Fruit fly (Drosophila melanogaster) whole organism, embryonic: Measurements from ENCODE around the gene TpnC25D.

ENCODE experiments used
- ATbp ChIP-seq: fragments of 200-800 bp; sonication (Bioruptor generic); optimal IDR thresholded peaks from 2 replicates; lab custom pipeline; 2017; ENCODE audit warnings: missing biosample characterization, mild to moderate bottlenecking, missing genetic modification characterization, missing genetic modification reagents
- CG11093 ChIP-seq: fragments of 200-800 bp; sonication (Bioruptor generic); IDR thresholded peaks from 3 replicates; pipeline ENCODE4 v1.3.6; 2022; ENCODE audit warnings: missing biosample characterization, missing genetic modification characterization
- CG13287 ChIP-seq: fragments of 200-800 bp; sonication (Bioruptor generic); IDR thresholded peaks from 2 replicates; pipeline ENCODE4 v1.3.6; 2022; ENCODE audit warnings: missing biosample characterization, missing genetic modification characterization; ENCODE audit not compliant: partially characterized antibody
- CG13296 ChIP-seq: fragments of 200-800 bp; sonication (Bioruptor generic); optimal IDR thresholded peaks from 3 replicates; lab custom pipeline; 2018; ENCODE audit warnings: missing biosample characterization, mild to moderate bottlenecking, missing genetic modification characterization
- CG13424 ChIP-seq: fragments of 200-800 bp; sonication (Bioruptor generic); optimal IDR thresholded peaks from 2 replicates; lab custom pipeline; 2019; ENCODE audit warnings: missing biosample characterization, mild to moderate bottlenecking, missing genetic modification characterization, moderate library complexity
- CG17385 ChIP-seq: fragments of 200-800 bp; sonication (Bioruptor generic); optimal IDR thresholded peaks from 3 replicates; lab custom pipeline; 2018; ENCODE audit warnings: missing biosample characterization, mild to moderate bottlenecking, missing genetic modification characterization
- CG1832 ChIP-seq: fragments of 200-800 bp; sonication (Bioruptor generic); optimal IDR thresholded peaks from 2 replicates; lab custom pipeline; 2017; ENCODE audit warnings: missing biosample characterization, mild to moderate bottlenecking, missing genetic modification characterization, inconsistent platforms
- CG18764 ChIP-seq: fragments of 200-800 bp; sonication (Bioruptor generic); optimal IDR thresholded peaks from 3 replicates; lab custom pipeline; 2016; ENCODE audit warnings: missing biosample characterization, missing genetic modification characterization
- CG2199 ChIP-seq: fragments of 200-800 bp; sonication (Bioruptor generic); IDR thresholded peaks from 3 replicates; pipeline ENCODE4 v1.3.6; 2022; ENCODE audit warnings: missing biosample characterization, missing genetic modification characterization
- CG3281 ChIP-seq: fragments of 200-800 bp; sonication (Bioruptor generic); optimal IDR thresholded peaks from 3 replicates; lab custom pipeline; 2017; ENCODE audit warnings: missing biosample characterization, mild to moderate bottlenecking, missing genetic modification characterization
- CG34376 ChIP-seq: fragments of 200-800 bp; sonication (Bioruptor generic); optimal IDR thresholded peaks from 2 replicates; lab custom pipeline; 2018; ENCODE audit warnings: missing biosample characterization, mild to moderate bottlenecking, missing genetic modification characterization
- CG3838 ChIP-seq: fragments of 200-800 bp; sonication (Bioruptor generic); optimal IDR thresholded peaks from 3 replicates; lab custom pipeline; 2016; ENCODE audit warnings: missing biosample characterization, missing genetic modification characterization
- CG4707 ChIP-seq: fragments of 200-800 bp; sonication (Bioruptor generic); optimal IDR thresholded peaks from 2 replicates; lab custom pipeline; 2018; ENCODE audit warnings: missing biosample characterization, mild to moderate bottlenecking, missing genetic modification characterization, moderate library complexity
- CG5180 ChIP-seq: fragments of 200-800 bp; sonication (Bioruptor generic); optimal IDR thresholded peaks from 3 replicates; lab custom pipeline; 2017; ENCODE audit warnings: missing biosample characterization, missing genetic modification characterization, mild to moderate bottlenecking, moderate library complexity, missing genetic modification reagents
- CG7786 ChIP-seq: fragments of 200-800 bp; sonication (Bioruptor generic); optimal IDR thresholded peaks from 2 replicates; lab custom pipeline; 2016; ENCODE audit warnings: missing biosample characterization, missing genetic modification characterization
- CG9437 ChIP-seq: fragments of 200-800 bp; sonication (Bioruptor generic); optimal IDR thresholded peaks from 2 replicates; lab custom pipeline; 2018; ENCODE audit warnings: missing biosample characterization, mild to moderate bottlenecking, missing genetic modification characterization
- CHES-1-like ChIP-seq: fragments of 200-800 bp; sonication (Bioruptor generic); optimal IDR thresholded peaks from 2 replicates; lab custom pipeline; 2016; ENCODE audit warnings: missing biosample characterization, missing genetic modification characterization
- D19B ChIP-seq: fragments of 200-800 bp; sonication (Bioruptor generic); optimal IDR thresholded peaks from 2 replicates; lab custom pipeline; 2017; ENCODE audit warnings: missing biosample characterization, mild to moderate bottlenecking, missing genetic modification characterization
- Dip3 ChIP-seq: fragments of 200-800 bp; sonication (Bioruptor generic); optimal IDR thresholded peaks from 3 replicates; lab custom pipeline; 2016; ENCODE audit warnings: missing biosample characterization, missing genetic modification characterization
- Drgx ChIP-seq: fragments of 200-800 bp; sonication (Bioruptor generic); IDR thresholded peaks from 2 replicates; pipeline ENCODE4 v1.3.6; 2022; ENCODE audit warnings: missing biosample characterization, missing genetic modification characterization
- Ets65A ChIP-seq: fragments of 200-800 bp; sonication (Bioruptor generic); peaks from one replicate; lab custom pipeline; 2016; ENCODE audit warnings: missing biosample characterization, missing genetic modification characterization
- Meics ChIP-seq: fragments of 200-800 bp; sonication (Bioruptor generic); optimal IDR thresholded peaks from 2 replicates; lab custom pipeline; 2017; ENCODE audit warnings: missing biosample characterization, mild to moderate bottlenecking, missing genetic modification characterization
- Myb ChIP-seq: fragments of 200-800 bp; sonication (Bioruptor generic); optimal IDR thresholded peaks from 2 replicates; lab custom pipeline; 2016; ENCODE audit warnings: missing biosample characterization, missing genetic modification characterization
- Nf-YB ChIP-seq: fragments of 200-800 bp; sonication (Bioruptor generic); optimal IDR thresholded peaks from 3 replicates; lab custom pipeline; 2019; ENCODE audit warnings: missing biosample characterization, mild to moderate bottlenecking, missing genetic modification characterization, moderate library complexity
- PHDP ChIP-seq: fragments of 200-800 bp; sonication (Bioruptor generic); optimal IDR thresholded peaks from 3 replicates; lab custom pipeline; 2018; ENCODE audit warnings: missing biosample characterization, mild to moderate bottlenecking, missing genetic modification characterization, moderate library complexity
- Rfx ChIP-seq: fragments of 200-800 bp; sonication (Bioruptor generic); IDR thresholded peaks from 2 replicates; pipeline ENCODE4 v1.3.6; 2022; ENCODE audit warnings: missing biosample characterization, missing genetic modification characterization
- Stat92E ChIP-seq, 3 experiments: fragments of >200 bp in 2 of 3; fragments of 200-800 bp in 1 of 3; sonication (Bioruptor generic) in 1 of 3; optimal IDR thresholded peaks; 2 replicates each; lab custom pipeline; 2017 to 2019; ENCODE audit warnings: missing biosample characterization in 3 of 3, missing genetic modification characterization in 3 of 3, mild to moderate bottlenecking in 1 of 3, moderate library complexity in 1 of 3
- corto ChIP-seq: fragments of 200-800 bp; sonication (Bioruptor generic); optimal IDR thresholded peaks from 2 replicates; lab custom pipeline; 2016; ENCODE audit warnings: missing biosample characterization, mild to moderate bottlenecking, missing genetic modification characterization, moderate library complexity
- eve ChIP-seq, 2 experiments: fragments of >200 bp; optimal IDR thresholded peaks; 2 replicates each; lab custom pipeline; 2017; ENCODE audit warnings: missing biosample characterization in 2 of 2, missing genetic modification characterization in 2 of 2
- ftz-f1 ChIP-seq: fragments of 200-800 bp; sonication (Bioruptor generic); optimal IDR thresholded peaks from 2 replicates; lab custom pipeline; 2016; ENCODE audit warnings: missing biosample characterization, missing genetic modification characterization
- fu2 ChIP-seq: fragments of 200-800 bp; sonication (Bioruptor generic); optimal IDR thresholded peaks from 2 replicates; lab custom pipeline; 2016; ENCODE audit warnings: missing biosample characterization, missing genetic modification characterization
- gfzf ChIP-seq: fragments of 200-800 bp; sonication (Bioruptor generic); optimal IDR thresholded peaks from 2 replicates; lab custom pipeline; 2016; ENCODE audit warnings: missing biosample characterization, mild to moderate bottlenecking, missing genetic modification characterization, moderate library complexity
- grn ChIP-seq: fragments of 200-800 bp; sonication (Bioruptor generic); optimal IDR thresholded peaks from 3 replicates; lab custom pipeline; 2017; ENCODE audit warnings: missing biosample characterization, missing genetic modification characterization
- gro ChIP-seq: fragments of 200-800 bp; sonication (Bioruptor generic); optimal IDR thresholded peaks from 2 replicates; lab custom pipeline; 2016; ENCODE audit warnings: missing biosample characterization, missing genetic modification characterization
- lbe ChIP-seq: fragments of 200-800 bp; sonication (Bioruptor generic); optimal IDR thresholded peaks from 2 replicates; lab custom pipeline; 2016; ENCODE audit warnings: missing biosample characterization, mild to moderate bottlenecking, missing genetic modification characterization
- lilli ChIP-seq: fragments of 200-800 bp; sonication (Bioruptor generic); optimal IDR thresholded peaks from 3 replicates; lab custom pipeline; 2016; ENCODE audit warnings: missing biosample characterization, missing genetic modification characterization
- mirr ChIP-seq: fragments of 200-800 bp; sonication (Bioruptor generic); optimal IDR thresholded peaks from 3 replicates; lab custom pipeline; 2018; ENCODE audit warnings: missing biosample characterization, mild to moderate bottlenecking, missing genetic modification characterization
- mld ChIP-seq: fragments of 200-800 bp; sonication (Bioruptor generic); IDR thresholded peaks from 3 replicates; pipeline ENCODE4 v1.3.6; 2022; ENCODE audit warnings: missing biosample characterization, missing genetic modification characterization; ENCODE audit not compliant: partially characterized antibody
- nom ChIP-seq: fragments of 200-800 bp; sonication (Bioruptor generic); optimal IDR thresholded peaks from 2 replicates; lab custom pipeline; 2017; ENCODE audit warnings: missing biosample characterization, missing genetic modification characterization, mild to moderate bottlenecking, moderate library complexity, missing genetic modification reagents
- prd ChIP-seq, 3 experiments: fragments of >200 bp in 2 of 3; fragments of 200-800 bp in 1 of 3; sonication (Bioruptor generic) in 1 of 3; optimal IDR thresholded peaks in 2 of 3; IDR thresholded peaks in 1 of 3; 2 replicates in 2 of 3; 3 replicates in 1 of 3; pipeline versions ENCODE4 v1.3.6 to Lab custom; 2017 to 2022; ENCODE audit warnings: missing biosample characterization in 1 of 3, missing genetic modification characterization in 1 of 3
- pum ChIP-seq: fragments of 200-800 bp; sonication (Bioruptor generic); optimal IDR thresholded peaks from 2 replicates; lab custom pipeline; 2016; ENCODE audit warnings: missing biosample characterization, missing genetic modification characterization
- sens ChIP-seq: fragments of 200-800 bp; sonication (Bioruptor generic); peaks from one replicate; lab custom pipeline; 2016; ENCODE audit warnings: missing biosample characterization, missing genetic modification characterization
- tio ChIP-seq: fragments of 200-800 bp; sonication (Bioruptor generic); optimal IDR thresholded peaks from 2 replicates; lab custom pipeline; 2017; ENCODE audit warnings: missing biosample characterization, missing genetic modification characterization, inconsistent platforms

Gene TpnC25D

dm6 chr2L:5206964-5207585 lies 9.4 kb upstream of the TpnC25D start, which contains the start of gene Cyp28d2 (continued):
- TF ChIP-seq CG4707 (GFP tag; lab: Kevin White, UChicago) (no peak), sens (GFP tag; lab: Kevin White, UChicago) (peak; percentile 57)

- TF ChIP-seq CG18764 (GFP tag; lab: Kevin White, UChicago) (no peak), CG11093 (peak; percentile 44; the same call in 1 of the 3 replicates), gfzf (GFP tag; lab: Kevin White, UChicago) (no peak), CG1832 (GFP tag; lab: Kevin White, UChicago) (peak; percentile 16), Ets65A (GFP tag; lab: Kevin White, UChicago) (peak; percentile 96), CG3838 (GFP tag; lab: Kevin White, UChicago) (peak; percentile 47)
Observed at dm6 chr2L:5208581-5208980, 7.9 kb upstream of the TpnC25D start.

- TF ChIP-seq CG9437 (GFP tag; lab: Kevin White, UChicago) (peak; percentile 15), D19B (peak; percentile 46), Drgx (no peak), CG13287 (no peak), mirr (GFP tag; lab: Kevin White, UChicago) (peak; percentile 96), CG34376 (GFP tag; lab: Kevin White, UChicago) (peak; percentile 69), CG5180 (GFP tag; lab: Kevin White, UChicago) (peak; percentile 98), prd (optimal IDR thresholded peaks at IDR 0.05; lab: Kevin White, UChicago) (no peak), prd (GFP tag; IDR thresholded peaks at IDR 0.05; lab: Robert Waterston, UW) (no peak), sens (GFP tag; lab: Kevin White, UChicago) (peak; percentile 65), Myb (no peak), CG17385 (GFP tag; lab: Kevin White, UChicago) (peak; percentile 15), mld (no peak), CG7786 (peak; percentile 29), Dip3 (GFP tag; lab: Kevin White, UChicago) (peak; percentile 26), tio (GFP tag; lab: Kevin White, UChicago) (peak; percentile 49), CG13424 (tag; lab: Kevin White, UChicago) (peak; percentile 11), CG2199 (GFP tag; lab: Robert Waterston, UW) (no peak), lbe (GFP tag; lab: Kevin White, UChicago) (no peak), eve (GFP tag; optimal IDR thresholded peaks at IDR 0.05; lab: Kevin White, UChicago) (no peak), Rfx (GFP tag; lab: Robert Waterston, UW) (no peak), CG3281 (GFP tag; lab: Kevin White, UChicago) (peak; percentile 19), gro (GFP tag; lab: Kevin White, UChicago) (peak; percentile 7), nom (no peak), grn (GFP tag; lab: Kevin White, UChicago) (peak; percentile 98), CG13296 (GFP tag; lab: Kevin White, UChicago) (peak; percentile 6), ftz-f1 (no peak), fu2 (GFP tag; lab: Kevin White, UChicago) (peak; percentile 16), ATbp (GFP tag; lab: Kevin White, UChicago) (no peak), Stat92E (GFP tag; optimal IDR thresholded peaks at IDR 0.05; lab: Kevin White, UChicago) (peak in 1 of 3 experiments; percentile 55), PHDP (tag; lab: Kevin White, UChicago) (peak; percentile 40), CHES-1-like (GFP tag; lab: Kevin White, UChicago) (no peak), Meics (GFP tag; lab: Kevin White, UChicago) (peak; percentile 39), Nf-YB (no peak), corto (GFP tag; lab: Kevin White, UChicago) (peak; percentile 23), lilli (GFP tag; lab: Kevin White, UChicago) (peak; percentile 32), pum (GFP tag; lab: Kevin White, UChicago) (no peak)
Observed at dm6 chr2L:5209244-5210144, 7.0 kb upstream of the TpnC25D start.
